Worm (Caenorhabditis elegans) whole organism, L4 larva: ENCODE measurements around the gene F08F3.4.

Experiments
- D1046.2 ChIP-seq: fragments of 200-800 bp; sonication (Bioruptor generic); IDR thresholded peaks from 2 replicates; pipeline ENCODE4 v1.3.6; 2022; ENCODE audit warnings: missing genetic modification characterization, missing compliant biosample characterization
- F26F4.8 ChIP-seq: fragments of 200-800 bp; sonication (Bioruptor generic); conservative IDR thresholded peaks from 2 replicates; pipeline ENCODE4 v1.3.6; 2022; ENCODE audit warnings: missing genetic modification characterization, missing compliant biosample characterization
- F49E8.2 ChIP-seq: sonication (generic microtip); optimal IDR thresholded peaks from 2 replicates; lab custom pipeline; 2016; ENCODE audit warnings: missing compliant biosample characterization, mild to moderate bottlenecking, missing genetic modification characterization, borderline replicate concordance
- R02D3.7 ChIP-seq: fragments of 150-350 bp; sonication (generic microtip); optimal IDR thresholded peaks from 3 replicates; lab custom pipeline; 2014; ENCODE audit warnings: missing biosample characterization, missing genetic modification characterization
- ZK337.2 ChIP-seq: fragments of 200-800 bp; sonication (Bioruptor generic); IDR thresholded peaks from 2 replicates; pipeline ENCODE4 v1.3.6; 2022; ENCODE audit warnings: missing genetic modification reagents, missing genetic modification characterization, missing compliant biosample characterization
- aha-1 ChIP-seq: fragments of 150-350 bp; peaks from one replicate; lab custom pipeline; 2014; ENCODE audit warnings: missing biosample characterization, missing genetic modification characterization
- ama-1 ChIP-seq: fragments of 150-350 bp; optimal IDR thresholded peaks from 2 replicates; lab custom pipeline; 2014; ENCODE audit warnings: inconsistent platforms, mixed read lengths
- attf-4 ChIP-seq: sonication (generic microtip); optimal IDR thresholded peaks from 3 replicates; lab custom pipeline; 2017; ENCODE audit warnings: missing biosample characterization, missing genetic modification characterization
- ceh-20 ChIP-seq: fragments of 200-800 bp; sonication (Bioruptor generic); IDR thresholded peaks from 2 replicates; pipeline ENCODE4 v1.3.6; 2022; ENCODE audit warnings: missing genetic modification reagents, missing genetic modification characterization, missing compliant biosample characterization
- ceh-28 ChIP-seq: fragments of 150-350 bp; optimal IDR thresholded peaks from 2 replicates; lab custom pipeline; 2014; ENCODE audit warnings: missing biosample characterization, missing genetic modification reagents, missing genetic modification characterization
- ceh-32 ChIP-seq: sonication (generic microtip); optimal IDR thresholded peaks from 2 replicates; lab custom pipeline; 2016; ENCODE audit warnings: mild to moderate bottlenecking, missing genetic modification characterization, missing compliant biosample characterization; ENCODE audit not compliant: poor library complexity
- daf-16 ChIP-seq, 3 experiments: sonication (generic microtip); optimal IDR thresholded peaks; 2 replicates each; lab custom pipeline; 2016 to 2017; ENCODE audit warnings: missing genetic modification characterization in 3 of 3, missing genetic modification reagents in 3 of 3, mild to moderate bottlenecking in 2 of 3, missing compliant biosample characterization in 2 of 3, missing biosample characterization in 1 of 3, moderate library complexity in 1 of 3
- daf-19 ChIP-seq: fragments of 200-800 bp; sonication (Bioruptor generic); conservative IDR thresholded peaks from 2 replicates; pipeline ENCODE4 v1.3.6; 2022; ENCODE audit warnings: missing genetic modification characterization, missing compliant biosample characterization
- dmd-8 ChIP-seq: fragments of 200-800 bp; sonication (Bioruptor generic); IDR thresholded peaks from 2 replicates; pipeline ENCODE4 v1.3.6; 2022; ENCODE audit warnings: missing genetic modification characterization, missing compliant biosample characterization
- duxl-1 ChIP-seq: sonication (generic microtip); optimal IDR thresholded peaks from 2 replicates; lab custom pipeline; 2016; ENCODE audit warnings: mild to moderate bottlenecking, missing genetic modification characterization, moderate library complexity, missing compliant biosample characterization; ENCODE audit not compliant: poor library complexity
- egl-43 ChIP-seq: fragments of 200-800 bp; sonication (Bioruptor generic); IDR thresholded peaks from 2 replicates; pipeline ENCODE4 v1.3.6; 2022; ENCODE audit warnings: missing genetic modification reagents, missing genetic modification characterization, missing compliant biosample characterization
- fos-1 ChIP-seq: fragments of 150-350 bp; optimal IDR thresholded peaks from 2 replicates; lab custom pipeline; 2014; ENCODE audit warnings: missing biosample characterization, missing genetic modification characterization
- gei-8 ChIP-seq: fragments of 200-800 bp; sonication (Bioruptor generic); optimal IDR thresholded peaks from 2 replicates; lab custom pipeline; 2018; ENCODE audit warnings: mild to moderate bottlenecking, missing genetic modification characterization, missing compliant biosample characterization
- hlh-30 ChIP-seq: sonication (generic microtip); optimal IDR thresholded peaks from 2 replicates; lab custom pipeline; 2017; ENCODE audit warnings: antibody characterized with exemption, mild to moderate bottlenecking, missing genetic modification characterization, missing compliant biosample characterization; ENCODE audit not compliant: insufficient read depth
- lim-7 ChIP-seq: fragments of 200-800 bp; sonication (Bioruptor generic); IDR thresholded peaks from 2 replicates; pipeline ENCODE4 v1.3.6; 2022; ENCODE audit warnings: missing genetic modification characterization, missing compliant biosample characterization
- lin-1 ChIP-seq: fragments of 200-800 bp; sonication (Bioruptor generic); IDR thresholded peaks from 2 replicates; pipeline ENCODE4 v1.3.6; 2022; ENCODE audit warnings: missing genetic modification reagents, missing genetic modification characterization, missing compliant biosample characterization
- lin-15B ChIP-seq: fragments of 150-350 bp; sonication (generic microtip); optimal IDR thresholded peaks from 3 replicates; lab custom pipeline; 2014; ENCODE audit warnings: missing biosample characterization, missing genetic modification characterization
- lin-29 ChIP-seq: fragments of 200-800 bp; sonication (Bioruptor generic); IDR thresholded peaks from 2 replicates; pipeline ENCODE4 v1.3.6; 2022; ENCODE audit warnings: missing genetic modification reagents, missing genetic modification characterization, missing compliant biosample characterization
- lin-39 ChIP-seq: fragments of 150-350 bp; optimal IDR thresholded peaks from 2 replicates; lab custom pipeline; 2014; ENCODE audit warnings: missing biosample characterization, missing genetic modification reagents, missing genetic modification characterization
- mdl-1 ChIP-seq, 2 experiments: fragments of 150-350 bp in 1 of 2; sonication (generic microtip) in 1 of 2; optimal IDR thresholded peaks; 2 replicates each; lab custom pipeline; 2014 to 2017; ENCODE audit warnings: missing biosample characterization in 2 of 2, missing genetic modification characterization in 2 of 2
- mdt-29 ChIP-seq: fragments of 200-800 bp; sonication (Bioruptor generic); IDR thresholded peaks from 2 replicates; pipeline ENCODE4 v1.3.6; 2022; ENCODE audit warnings: missing genetic modification reagents, missing genetic modification characterization, missing compliant biosample characterization
- nhr-11 ChIP-seq: fragments of 150-350 bp; optimal IDR thresholded peaks from 2 replicates; lab custom pipeline; 2014; ENCODE audit warnings: missing biosample characterization, missing genetic modification characterization
- nhr-111 ChIP-seq: fragments of 200-800 bp; sonication (Bioruptor generic); optimal IDR thresholded peaks from 2 replicates; lab custom pipeline; 2018; ENCODE audit warnings: mild to moderate bottlenecking, missing genetic modification characterization, missing compliant biosample characterization
- nhr-237 ChIP-seq: sonication (generic microtip); optimal IDR thresholded peaks from 2 replicates; lab custom pipeline; 2017; ENCODE audit warnings: missing biosample characterization, missing genetic modification characterization
- nhr-25 ChIP-seq: sonication (generic microtip); optimal IDR thresholded peaks from 2 replicates; lab custom pipeline; 2017; ENCODE audit warnings: missing genetic modification characterization, mild to moderate bottlenecking, missing compliant biosample characterization, antibody characterized with exemption, moderate library complexity, borderline replicate concordance; ENCODE audit not compliant: insufficient read depth
- nhr-28 ChIP-seq: fragments of 150-350 bp; optimal IDR thresholded peaks from 2 replicates; lab custom pipeline; 2014; ENCODE audit warnings: missing biosample characterization, missing genetic modification characterization
- nhr-41 ChIP-seq: fragments of 200-800 bp; sonication (Bioruptor generic); IDR thresholded peaks from 2 replicates; pipeline ENCODE4 v1.3.6; 2022; ENCODE audit warnings: missing genetic modification reagents, missing genetic modification characterization, missing compliant biosample characterization
- nhr-76 ChIP-seq: fragments of 150-350 bp; optimal IDR thresholded peaks from 2 replicates; lab custom pipeline; 2014; ENCODE audit warnings: missing biosample characterization, missing genetic modification characterization
- pqm-1 ChIP-seq: sonication (generic microtip); optimal IDR thresholded peaks from 2 replicates; lab custom pipeline; 2017; ENCODE audit warnings: missing biosample characterization, missing genetic modification characterization
- sdz-12 ChIP-seq: fragments of 200-800 bp; sonication (Bioruptor generic); optimal IDR thresholded peaks from 2 replicates; lab custom pipeline; 2018; ENCODE audit warnings: mild to moderate bottlenecking, missing genetic modification characterization, missing compliant biosample characterization
- set-16 ChIP-seq: fragments of 200-800 bp; sonication (Bioruptor generic); IDR thresholded peaks from 2 replicates; pipeline ENCODE4 v1.3.6; 2022; ENCODE audit warnings: missing genetic modification reagents, missing genetic modification characterization, missing compliant biosample characterization
- snpc-1.2 ChIP-seq: fragments of 200-800 bp; sonication (Bioruptor generic); IDR thresholded peaks from 2 replicates; pipeline ENCODE4 v1.3.6; 2022; ENCODE audit warnings: missing genetic modification reagents, missing genetic modification characterization, missing compliant biosample characterization
- spr-3 ChIP-seq: fragments of 200-800 bp; sonication (Bioruptor generic); optimal IDR thresholded peaks from 2 replicates; lab custom pipeline; 2018; ENCODE audit warnings: mild to moderate bottlenecking, missing genetic modification characterization, missing compliant biosample characterization
- unc-130 ChIP-seq: sonication (generic microtip); optimal IDR thresholded peaks from 2 replicates; lab custom pipeline; 2016; ENCODE audit warnings: missing genetic modification reagents, missing genetic modification characterization, missing compliant biosample characterization
- unc-39 ChIP-seq: sonication (generic microtip); optimal IDR thresholded peaks from 2 replicates; lab custom pipeline; 2017; ENCODE audit warnings: missing biosample characterization, missing genetic modification characterization
- unc-62 ChIP-seq, 3 experiments: fragments of 150-350 bp in 1 of 3; sonication (generic microtip); optimal IDR thresholded peaks in 2 of 3; peaks in 1 of 3; 1 replicate in 1 of 3; 2 replicates in 2 of 3; lab custom pipeline; 2014 to 2017; ENCODE audit warnings: missing biosample characterization in 3 of 3, missing genetic modification characterization in 3 of 3, missing genetic modification reagents in 3 of 3, missing genotype in 1 of 3
- vab-7 ChIP-seq: fragments of 200-800 bp; sonication (Bioruptor generic); IDR thresholded peaks from 2 replicates; pipeline ENCODE4 v1.3.6; 2022; ENCODE audit warnings: missing genetic modification reagents, missing genetic modification characterization, missing compliant biosample characterization
- zfp-2 ChIP-seq: sonication (generic microtip); optimal IDR thresholded peaks from 2 replicates; lab custom pipeline; 2016; ENCODE audit warnings: mild to moderate bottlenecking, missing genetic modification characterization, missing compliant biosample characterization
- zip-11 ChIP-seq: fragments of 200-800 bp; sonication (Bioruptor generic); IDR thresholded peaks from 2 replicates; pipeline ENCODE4 v1.3.6; 2022; ENCODE audit warnings: missing genetic modification characterization, missing compliant biosample characterization
- zip-2 ChIP-seq: fragments of 150-350 bp; optimal IDR thresholded peaks from 2 replicates; lab custom pipeline; 2014; ENCODE audit warnings: missing biosample characterization, missing genetic modification characterization
- ztf-11 ChIP-seq: fragments of 150-350 bp; optimal IDR thresholded peaks from 2 replicates; lab custom pipeline; 2014; ENCODE audit warnings: missing biosample characterization, missing genetic modification characterization

Gene F08F3.4

ce11 chrV:5392993-5393628 lies 17.6 kb upstream of the F08F3.4 start, which contains the start of gene C35A11.4 (continued):
- TF ChIP-seq hlh-30 (peak; percentile 37), nhr-76 (tag; lab: Kevin White, UChicago) (no peak), nhr-11 (tag; lab: Kevin White, UChicago) (no peak), ztf-11 (tag; lab: Kevin White, UChicago) (no peak), ceh-32 (tag; lab: Kevin White, UChicago) (no peak), nhr-111 (no peak), lin-1 (GFP tag; lab: Robert Waterston, UW) (no peak; the same call in 1 of the 2 replicates), zfp-2 (tag; lab: Kevin White, UChicago) (no peak), set-16 (GFP tag; lab: Robert Waterston, UW) (no peak), ceh-20 (no peak), snpc-1.2 (no peak), zip-11 (GFP tag; lab: Robert Waterston, UW) (no peak), R02D3.7 (tag; lab: Kevin White, UChicago) (no peak), mdt-29 (no peak), unc-39 (tag; lab: Kevin White, UChicago) (no peak), F49E8.2 (tag; lab: Kevin White, UChicago) (no peak), egl-43 (GFP tag; lab: Robert Waterston, UW) (no peak), ceh-28 (no peak), attf-4 (tag; lab: Kevin White, UChicago) (no peak), vab-7 (GFP tag; lab: Robert Waterston, UW) (no peak)

- TF ChIP-seq aha-1 (tag; lab: Kevin White, UChicago) (peak; percentile 73), daf-19 (GFP tag; lab: Robert Waterston, UW) (no peak)
- TF ChIP-seq, all 104 proteins: peak for 1
Measured at ce11 chrV:5403938-5404337, 6.8 kb upstream of the F08F3.4 start.

ce11 chrV:5405053-5405452 lies 5.7 kb upstream of the F08F3.4 start, which contains the start of gene dmsr-7:
dmsr-7 (plus strand) TSS chrV:5405353.
- TF ChIP-seq unc-130 (GFP tag; lab: Kevin White, UChicago) (no peak), spr-3 (GFP tag; lab: Kevin White, UChicago) (no peak), duxl-1 (tag; lab: Kevin White, UChicago) (no peak), ama-1 (lab: Kevin White, UChicago) (no peak), nhr-41 (GFP tag; lab: Robert Waterston, UW) (no peak), daf-16 (GFP tag; optimal IDR thresholded peaks at IDR 0.05; lab: Kevin White, UChicago) (no peak), daf-16 (tag; optimal IDR thresholded peaks at IDR 0.05; lab: Kevin White, UChicago) (no peak), nhr-28 (tag; lab: Kevin White, UChicago) (no peak), hlh-30 (no peak), F26F4.8 (GFP tag; lab: Robert Waterston, UW) (no peak), mdl-1 (tag; optimal IDR thresholded peaks at IDR 0.05; lab: Kevin White, UChicago) (no peak), gei-8 (GFP tag; lab: Kevin White, UChicago) (no peak), ZK337.2 (GFP tag; lab: Robert Waterston, UW) (no peak), sdz-12 (no peak), zip-2 (no peak), daf-19 (GFP tag; lab: Robert Waterston, UW) (no peak), D1046.2 (GFP tag; lab: Robert Waterston, UW) (no peak)

- no peak for TF ChIP-seq unc-62 (GFP tag; optimal IDR thresholded peaks at IDR 0.05 in 1 of 2; lab: Kevin White, UChicago)
- no peak for TF ChIP-seq unc-62 (tag; optimal IDR thresholded peaks at IDR 0.05; lab: Kevin White, UChicago)
- no peak for TF ChIP-seq lin-29
- no peak for TF ChIP-seq ama-1 (lab: Kevin White, UChicago)
- no peak for TF ChIP-seq nhr-28 (tag; lab: Kevin White, UChicago)
- no peak for TF ChIP-seq nhr-237
- no peak for TF ChIP-seq fos-1 (tag; lab: Kevin White, UChicago)
- TF ChIP-seq ZK337.2 (GFP tag; lab: Robert Waterston, UW): no peak
- TF ChIP-seq dmd-8: no peak
- no peak for TF ChIP-seq nhr-25 (tag; lab: Kevin White, UChicago)
- no peak for TF ChIP-seq lim-7 (GFP tag; lab: Robert Waterston, UW)
- no peak for TF ChIP-seq sdz-12
- no peak for TF ChIP-seq lin-15B (tag; lab: Kevin White, UChicago)
- TF ChIP-seq lin-39: no peak
- no peak for TF ChIP-seq ceh-28
- no peak for TF ChIP-seq zip-11 (GFP tag; lab: Robert Waterston, UW)
- TF ChIP-seq pqm-1 (tag; lab: Kevin White, UChicago): no peak
Measured at ce11 chrV:5408223-5408622, 2.5 kb upstream of the F08F3.4 start, which contains the start of gene C25A6.1. C25A6.1 (plus strand) TSS chrV:5408523.
